Worm (Caenorhabditis elegans) whole organism, L1 larva: ENCODE measurements around the gene cyp-25A1.

Experiments used
- C04F5.9 ChIP-seq: sonication (generic microtip); optimal IDR thresholded peaks from 2 replicates; lab custom pipeline; 2016; ENCODE audit warnings: missing genetic modification characterization, missing compliant biosample characterization
- F16B12.6 ChIP-seq: fragments of 150-350 bp; optimal IDR thresholded peaks from 2 replicates; lab custom pipeline; 2014; ENCODE audit warnings: missing biosample characterization, missing genetic modification characterization
- Y116A8C.19 ChIP-seq: sonication (generic microtip); optimal IDR thresholded peaks from 2 replicates; lab custom pipeline; 2016; ENCODE audit warnings: missing compliant biosample characterization, missing genetic modification characterization, borderline replicate concordance
- aha-1 ChIP-seq: fragments of 150-350 bp; optimal IDR thresholded peaks from 2 replicates; lab custom pipeline; 2014; ENCODE audit warnings: missing biosample characterization, missing genetic modification characterization
- aly-2 ChIP-seq: fragments of 150-350 bp; optimal IDR thresholded peaks from 2 replicates; lab custom pipeline; 2014; ENCODE audit warnings: missing biosample characterization, missing genetic modification characterization
- blmp-1 ChIP-seq: fragments of 150-350 bp; optimal IDR thresholded peaks from 2 replicates; lab custom pipeline; 2014; ENCODE audit warnings: missing biosample characterization, missing genetic modification characterization
- ceh-63 ChIP-seq: fragments of 200-800 bp; sonication (Bioruptor generic); optimal IDR thresholded peaks from 2 replicates; lab custom pipeline; 2018; ENCODE audit warnings: mild to moderate bottlenecking, missing genetic modification characterization, missing compliant biosample characterization
- ceh-88 ChIP-seq: fragments of 200-800 bp; sonication (Bioruptor generic); IDR thresholded peaks from 2 replicates; pipeline ENCODE4 v1.3.6; 2022; ENCODE audit warnings: missing genetic modification characterization, missing compliant biosample characterization
- ces-1 ChIP-seq: fragments of 150-350 bp; optimal IDR thresholded peaks from 2 replicates; lab custom pipeline; 2014; ENCODE audit warnings: missing biosample characterization, missing genetic modification reagents, missing genetic modification characterization
- efl-1 ChIP-seq, 4 experiments: fragments of 150-350 bp; optimal IDR thresholded peaks in 3 of 4; peaks in 1 of 4; 1 replicate in 1 of 4; 2 replicates in 3 of 4; lab custom pipeline; 2014; ENCODE audit warnings: missing biosample characterization in 2 of 4, missing genetic modification characterization in 2 of 4, missing genetic modification reagents in 2 of 4
- efl-3 ChIP-seq: fragments of 200-800 bp; sonication (Bioruptor generic); optimal IDR thresholded peaks from 2 replicates; lab custom pipeline; 2018; ENCODE audit warnings: mild to moderate bottlenecking, missing genetic modification characterization, missing compliant biosample characterization
- elt-2 ChIP-seq: sonication (generic microtip); optimal IDR thresholded peaks from 2 replicates; lab custom pipeline; 2016; ENCODE audit warnings: missing genetic modification characterization, mild to moderate bottlenecking, inconsistent platforms, missing compliant biosample characterization, missing genetic modification reagents
- elt-3 ChIP-seq, 6 experiments: fragments of 150-350 bp in 1 of 6; sonication (generic microtip); optimal IDR thresholded peaks; 2 replicates each; lab custom pipeline; 2017 to 2018; ENCODE audit warnings: missing biosample characterization in 6 of 6, missing genetic modification characterization in 6 of 6, inconsistent platforms in 1 of 6
- fkh-10 ChIP-seq: sonication (generic microtip); optimal IDR thresholded peaks from 2 replicates; lab custom pipeline; 2017; ENCODE audit warnings: missing biosample characterization, missing genetic modification reagents, missing genetic modification characterization
- fkh-8 ChIP-seq: sonication (generic microtip); optimal IDR thresholded peaks from 2 replicates; lab custom pipeline; 2016; ENCODE audit warnings: mild to moderate bottlenecking, missing genetic modification characterization, missing compliant biosample characterization
- hlh-4 ChIP-seq: sonication (generic microtip); optimal IDR thresholded peaks from 2 replicates; lab custom pipeline; 2016; ENCODE audit warnings: mild to moderate bottlenecking, missing genetic modification characterization, missing compliant biosample characterization
- irx-1 ChIP-seq: sonication (generic microtip); optimal IDR thresholded peaks from 2 replicates; lab custom pipeline; 2016; ENCODE audit warnings: missing genetic modification characterization, missing compliant biosample characterization
- isw-1 ChIP-seq: fragments of 200-800 bp; sonication (Bioruptor generic); IDR thresholded peaks from 2 replicates; pipeline ENCODE4 v1.3.6; 2022; ENCODE audit warnings: missing genetic modification characterization, missing compliant biosample characterization
- lin-14 ChIP-seq: fragments of 200-800 bp; sonication (Bioruptor generic); optimal IDR thresholded peaks from 2 replicates; lab custom pipeline; 2018; ENCODE audit warnings: mild to moderate bottlenecking, missing genetic modification characterization, moderate library complexity, missing compliant biosample characterization
- lin-35 ChIP-seq, 2 experiments: fragments of 150-350 bp; optimal IDR thresholded peaks; 2 replicates each; lab custom pipeline; 2014; ENCODE audit warnings: missing biosample characterization in 2 of 2, missing genetic modification characterization in 2 of 2, missing genetic modification reagents in 2 of 2
- lir-3 ChIP-seq: sonication (generic microtip); optimal IDR thresholded peaks from 2 replicates; lab custom pipeline; 2016; ENCODE audit warnings: mild to moderate bottlenecking, missing genetic modification characterization, moderate library complexity, missing compliant biosample characterization; ENCODE audit not compliant: poor library complexity
- lsy-2 ChIP-seq, 2 experiments: fragments of 150-350 bp; optimal IDR thresholded peaks; 2 replicates each; lab custom pipeline; 2014; ENCODE audit warnings: missing biosample characterization in 2 of 2, missing genetic modification characterization in 2 of 2
- mab-9 ChIP-seq: fragments of 200-800 bp; sonication (Bioruptor generic); IDR thresholded peaks from 2 replicates; pipeline ENCODE4 v1.3.6; 2022; ENCODE audit warnings: missing genetic modification reagents, missing genetic modification characterization, missing compliant biosample characterization
- mef-2 ChIP-seq: fragments of 150-350 bp; optimal IDR thresholded peaks from 2 replicates; lab custom pipeline; 2014; ENCODE audit warnings: missing biosample characterization, missing genetic modification characterization
- mep-1 ChIP-seq: fragments of 150-350 bp; optimal IDR thresholded peaks from 2 replicates; lab custom pipeline; 2014; ENCODE audit warnings: missing biosample characterization, missing genetic modification characterization
- nhr-12 ChIP-seq: sonication (generic microtip); optimal IDR thresholded peaks from 2 replicates; lab custom pipeline; 2017; ENCODE audit warnings: missing biosample characterization, missing genetic modification characterization
- nhr-19 ChIP-seq: fragments of 200-800 bp; sonication (Bioruptor generic); conservative IDR thresholded peaks from 2 replicates; pipeline ENCODE4 v1.3.6; 2022; ENCODE audit warnings: missing genetic modification characterization, missing compliant biosample characterization
- nhr-20 ChIP-seq: sonication (generic microtip); optimal IDR thresholded peaks from 2 replicates; lab custom pipeline; 2016; ENCODE audit warnings: mild to moderate bottlenecking, missing genetic modification characterization, missing compliant biosample characterization
- nhr-237 ChIP-seq: fragments of 150-350 bp; optimal IDR thresholded peaks from 2 replicates; lab custom pipeline; 2014; ENCODE audit warnings: missing biosample characterization, missing genetic modification characterization
- nhr-47 ChIP-seq: sonication (generic microtip); optimal IDR thresholded peaks from 2 replicates; lab custom pipeline; 2016; ENCODE audit warnings: mild to moderate bottlenecking, missing genetic modification characterization, moderate library complexity, missing compliant biosample characterization
- nhr-71 ChIP-seq: sonication (generic microtip); optimal IDR thresholded peaks from 2 replicates; lab custom pipeline; 2016; ENCODE audit warnings: mild to moderate bottlenecking, missing genetic modification characterization, moderate library complexity, missing compliant biosample characterization
- nhr-84 ChIP-seq: sonication (generic microtip); optimal IDR thresholded peaks from 2 replicates; lab custom pipeline; 2017; ENCODE audit warnings: missing biosample characterization, missing genetic modification characterization
- nhr-90 ChIP-seq: sonication (generic microtip); optimal IDR thresholded peaks from 2 replicates; lab custom pipeline; 2016; ENCODE audit warnings: mild to moderate bottlenecking, missing genetic modification characterization, missing compliant biosample characterization; ENCODE audit not compliant: poor library complexity
- pag-3 ChIP-seq: sonication (generic microtip); optimal IDR thresholded peaks from 2 replicates; lab custom pipeline; 2017; ENCODE audit warnings: missing genetic modification characterization, mild to moderate bottlenecking, missing compliant biosample characterization, antibody characterized with exemption, borderline replicate concordance; ENCODE audit not compliant: insufficient read depth
- snu-23 ChIP-seq: sonication (generic microtip); optimal IDR thresholded peaks from 2 replicates; lab custom pipeline; 2016; ENCODE audit warnings: missing genetic modification characterization, missing compliant biosample characterization
- sox-4 ChIP-seq: sonication (generic microtip); optimal IDR thresholded peaks from 2 replicates; lab custom pipeline; 2016; ENCODE audit warnings: missing genetic modification characterization, missing compliant biosample characterization
- sptf-1 ChIP-seq: fragments of 150-350 bp; optimal IDR thresholded peaks from 2 replicates; lab custom pipeline; 2014; ENCODE audit warnings: missing biosample characterization, missing genetic modification characterization
- swsn-7 ChIP-seq: sonication (generic microtip); optimal IDR thresholded peaks from 2 replicates; lab custom pipeline; 2016; ENCODE audit warnings: missing genetic modification characterization, missing compliant biosample characterization
- tlp-1 ChIP-seq: fragments of 150-350 bp; optimal IDR thresholded peaks from 2 replicates; lab custom pipeline; 2014; ENCODE audit warnings: missing biosample characterization, missing genetic modification characterization
- unc-86 ChIP-seq: sonication (generic microtip); optimal IDR thresholded peaks from 2 replicates; lab custom pipeline; 2016; ENCODE audit warnings: missing genetic modification characterization, missing compliant biosample characterization
- unc-98 ChIP-seq: fragments of 200-800 bp; sonication (Bioruptor generic); IDR thresholded peaks from 2 replicates; pipeline ENCODE4 v1.3.6; 2022; ENCODE audit warnings: missing genetic modification characterization, missing compliant biosample characterization
- vab-15 ChIP-seq: sonication (generic microtip); optimal IDR thresholded peaks from 2 replicates; lab custom pipeline; 2017; ENCODE audit warnings: missing genotype, mild to moderate bottlenecking, missing genetic modification characterization, missing compliant biosample characterization

The cyp-25A1 gene

ce11 chrIII:3862918-3863385, 30.6 kb downstream of the cyp-25A1 start, which contains the start of gene brc-1 (continued):
- no peak for TF ChIP-seq tlp-1 (tag; lab: Kevin White, UChicago)
- TF ChIP-seq sptf-1 (tag; lab: Kevin White, UChicago), result no peak
- TF ChIP-seq unc-98 (GFP tag; lab: Robert Waterston, UW), result peak; percentile 57; the same call in 1 of the 2 replicates
- peak in 3 of 6 experiments; percentile 3 to 74 (median 64) for TF ChIP-seq elt-3 (tag; optimal IDR thresholded peaks at IDR 0.05; lab: Kevin White, UChicago)
- peak; percentile 74 for TF ChIP-seq F16B12.6 (tag; lab: Kevin White, UChicago)
- TF ChIP-seq nhr-20, result peak; percentile 87
- peak; percentile 88 for TF ChIP-seq isw-1 (GFP tag; lab: Robert Waterston, UW)
- TF ChIP-seq mef-2 (tag; lab: Kevin White, UChicago), result peak; percentile 50
- no peak for TF ChIP-seq pag-3
- peak; percentile 74 for TF ChIP-seq nhr-237 (tag; lab: Kevin White, UChicago)
- peak; percentile 53 for TF ChIP-seq C04F5.9 (tag; lab: Kevin White, UChicago)

- peak in 1 of 2 experiments; percentile 52 for TF ChIP-seq lin-35 (GFP tag; optimal IDR thresholded peaks at IDR 0.05; lab: Kevin White, UChicago)
- TF ChIP-seq nhr-19, result peak; percentile 44
- TF ChIP-seq fkh-10, result no peak
- peak in 1 of 6 experiments; percentile 11 for TF ChIP-seq elt-3 (tag; optimal IDR thresholded peaks at IDR 0.05; lab: Kevin White, UChicago)
- TF ChIP-seq nhr-71 (tag; lab: Kevin White, UChicago), result peak; percentile 21
- TF ChIP-seq elt-2 (tag; lab: Kevin White, UChicago), result no peak
- peak in 1 of 2 experiments; percentile 14 for TF ChIP-seq efl-1 (optimal IDR thresholded peaks at IDR 0.05; lab: Kevin White, UChicago)
- peak in 1 of 2 experiments; percentile 76 for TF ChIP-seq efl-1 (GFP tag; optimal IDR thresholded peaks at IDR 0.05 in 1 of 2; lab: Kevin White, UChicago)
- TF ChIP-seq hlh-4 (tag; lab: Kevin White, UChicago), result no peak
- TF ChIP-seq ces-1 (GFP tag; lab: Kevin White, UChicago), result peak; percentile 29
- TF ChIP-seq aly-2 (tag; lab: Kevin White, UChicago), result no peak
- peak; percentile 29 for TF ChIP-seq nhr-20
- peak in 1 of 2 experiments; percentile 14 for TF ChIP-seq lsy-2 (tag; optimal IDR thresholded peaks at IDR 0.05; lab: Kevin White, UChicago)
- TF ChIP-seq snu-23 (GFP tag; lab: Kevin White, UChicago), result peak; percentile 8
- TF ChIP-seq blmp-1 (tag; lab: Kevin White, UChicago), result peak; percentile 40
- no peak for TF ChIP-seq unc-98 (GFP tag; lab: Robert Waterston, UW)
- TF ChIP-seq lin-14 (GFP tag; lab: Kevin White, UChicago), result peak; percentile 65
Measured at ce11 chrIII:3863814-3864507, 31.6 kb downstream of the cyp-25A1 start, which contains the start of gene acs-19. acs-19 (plus strand) TSS chrIII:3864489.

DNA sequence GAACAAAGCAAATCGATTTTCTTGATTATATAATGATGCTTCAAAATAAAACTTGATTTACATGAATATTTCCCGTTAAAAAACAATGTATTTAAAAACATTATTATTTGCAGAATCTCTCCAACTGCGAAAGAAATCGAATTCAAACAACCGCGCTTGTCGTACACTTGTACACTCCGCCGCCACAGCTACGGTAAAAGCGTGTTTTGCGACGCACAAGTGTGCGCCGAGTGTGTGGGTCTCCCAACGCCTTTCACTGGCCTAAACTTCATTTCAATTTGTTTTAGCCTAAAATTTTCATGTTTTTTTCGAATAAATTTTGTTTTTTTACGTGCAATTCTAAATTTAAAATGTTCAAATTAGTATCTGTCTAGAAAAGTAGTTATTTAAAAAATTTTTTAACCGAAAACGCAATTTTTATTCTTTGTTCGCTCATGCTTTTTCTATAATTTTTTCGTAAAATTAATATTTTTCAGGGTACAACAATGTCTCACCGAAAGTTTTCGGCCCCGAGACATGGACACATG, 35.0 kb downstream of the cyp-25A1 start, which contains the start of gene rpl-3:
Gene rpl-3 (plus strand): TSS at position 477 of the 527 bp plus-strand sequence.
- TF ChIP-seq mab-9 (GFP tag; lab: Robert Waterston, UW) (peak; percentile 100), fkh-8 (tag; lab: Kevin White, UChicago) (peak; percentile 100), nhr-19 (peak; percentile 100), vab-15 (tag; lab: Kevin White, UChicago) (peak; percentile 99), mef-2 (tag; lab: Kevin White, UChicago) (peak; percentile 98), ceh-88 (GFP tag; lab: Robert Waterston, UW) (peak; percentile 100), nhr-84 (tag; lab: Kevin White, UChicago) (peak; percentile 100), F16B12.6 (tag; lab: Kevin White, UChicago) (peak; percentile 88), ceh-63 (peak; percentile 100), sox-4 (peak; percentile 100), C04F5.9 (tag; lab: Kevin White, UChicago) (peak; percentile 99), nhr-12 (tag; lab: Kevin White, UChicago) (peak; percentile 89), fkh-10 (peak; percentile 100), snu-23 (GFP tag; lab: Kevin White, UChicago) (peak; percentile 100), nhr-90 (tag; lab: Kevin White, UChicago) (peak; percentile 100), nhr-71 (tag; lab: Kevin White, UChicago) (peak; percentile 100), nhr-47 (tag; lab: Kevin White, UChicago) (peak; percentile 100), irx-1 (tag; lab: Kevin White, UChicago) (peak; percentile 100), lir-3 (tag; lab: Kevin White, UChicago) (peak; percentile 99), isw-1 (GFP tag; lab: Robert Waterston, UW) (peak; percentile 100), swsn-7 (tag; lab: Kevin White, UChicago) (peak; percentile 100), aha-1 (tag; lab: Kevin White, UChicago) (peak; percentile 99), lsy-2 (tag; optimal IDR thresholded peaks at IDR 0.05; lab: Kevin White, UChicago) (peak; percentile 100), mep-1 (peak; percentile 100), unc-86 (tag; lab: Kevin White, UChicago) (peak; percentile 100), Y116A8C.19 (tag; lab: Kevin White, UChicago) (peak; percentile 86), efl-1 (optimal IDR thresholded peaks at IDR 0.05; lab: Kevin White, UChicago) (peak; percentile 100), efl-1 (GFP tag; optimal IDR thresholded peaks at IDR 0.05 in 1 of 2; lab: Kevin White, UChicago) (peak; percentile 100), elt-2 (tag; lab: Kevin White, UChicago) (peak; percentile 99), efl-3 (GFP tag; lab: Kevin White, UChicago) (peak; percentile 100)
